Fruit fly (Drosophila melanogaster) S2 (cell line): ENCODE data around the gene Sfp93F.

Source experiments
- CG8478 ChIP-seq: fragments of >200 bp; optimal IDR thresholded peaks from 2 replicates; lab custom pipeline; 2018
- CTCF ChIP-seq, 2 experiments: fragments of >200 bp; optimal IDR thresholded peaks; 2 replicates each; lab custom pipeline; 2018

- no peak for TF ChIP-seq CG8478 (lab: Kevin White, UChicago)
- no peak for TF ChIP-seq CTCF (optimal IDR thresholded peaks at IDR 0.05; lab: Kevin White, UChicago)
Measured at dm6 chr3R:21736749-21737148, 653 bp upstream of the Sfp93F start, which contains the start of gene CG42869.
